Worm (Caenorhabditis elegans): Measurements from ENCODE around the gene cest-33.

cest-33 gene

ce11 chrV:6336108-6336507, 29.4 kb downstream of the cest-33 start, which contains the start of gene T28C12.6:
TSS of gene T28C12.6 (minus strand) at chrV:6336119.
- TF ChIP-seq lin-39 (tag; optimal IDR thresholded peaks at IDR 0.05), result no peak
- TF ChIP-seq R02D3.7 (tag; optimal IDR thresholded peaks at IDR 0.05), result no peak
- no peak for TF ChIP-seq sma-9 (GFP tag; optimal IDR thresholded peaks at IDR 0.05)
- TF ChIP-seq sma-9 (tag; optimal IDR thresholded peaks at IDR 0.05), result no peak
- TF ChIP-seq ZK546.5 (tag; optimal IDR thresholded peaks at IDR 0.05), result no peak
- TF ChIP-seq nhr-21 (tag; optimal IDR thresholded peaks at IDR 0.05), result no peak
- TF ChIP-seq ceh-82 (tag; optimal IDR thresholded peaks at IDR 0.05), result no peak
- TF ChIP-seq Y55F3AM.14 (GFP tag; optimal IDR thresholded peaks at IDR 0.05), result no peak
- no peak for TF ChIP-seq mbf-1 (tag; optimal IDR thresholded peaks at IDR 0.05)
- no peak for TF ChIP-seq ztf-4 (tag; optimal IDR thresholded peaks at IDR 0.05)
- TF ChIP-seq sma-3 (GFP tag; optimal IDR thresholded peaks at IDR 0.05), result no peak
- no peak for TF ChIP-seq ztf-11 (tag; optimal IDR thresholded peaks at IDR 0.05)
- TF ChIP-seq nhr-25 (tag; optimal IDR thresholded peaks at IDR 0.05), result no peak
- no peak for TF ChIP-seq lsy-2 (tag; optimal IDR thresholded peaks at IDR 0.05)

- TF ChIP-seq Y55F3AM.14 (GFP tag; optimal IDR thresholded peaks at IDR 0.05), result peak; percentile 39
- TF ChIP-seq mab-5 (tag; optimal IDR thresholded peaks at IDR 0.05), result no peak
- TF ChIP-seq ceh-82 (tag; optimal IDR thresholded peaks at IDR 0.05), result no peak
- TF ChIP-seq nhr-23 (tag; optimal IDR thresholded peaks at IDR 0.05), result no peak
- no peak for TF ChIP-seq lsy-2 (tag; optimal IDR thresholded peaks at IDR 0.05)
- no peak for TF ChIP-seq R02D3.7 (tag; optimal IDR thresholded peaks at IDR 0.05)
Observed at ce11 chrV:6335226-6335625, 30.2 kb downstream of the cest-33 start.

- no peak for TF ChIP-seq egl-27 (tag; optimal IDR thresholded peaks at IDR 0.05)
- TF ChIP-seq ztf-1 (GFP tag; conservative IDR thresholded peaks at IDR 0.05), result no peak
- TF ChIP-seq lsy-2 (tag; optimal IDR thresholded peaks at IDR 0.05), result no peak
- no peak for TF ChIP-seq R02D3.7 (tag; optimal IDR thresholded peaks at IDR 0.05)
Observed at ce11 chrV:6331607-6332006, 33.9 kb downstream of the cest-33 start, which contains the start of gene T28C12.1. TSS of gene T28C12.1 (plus strand) at chrV:6331907.

- TF ChIP-seq zag-1 (tag; optimal IDR thresholded peaks at IDR 0.05) (no peak), elt-1 (tag; optimal IDR thresholded peaks at IDR 0.05) (no peak), nhr-129 (tag; optimal IDR thresholded peaks at IDR 0.05) (no peak), lin-11 (tag; optimal IDR thresholded peaks at IDR 0.05) (no peak), ztf-11 (tag; optimal IDR thresholded peaks at IDR 0.05) (no peak), ZK546.5 (tag; optimal IDR thresholded peaks at IDR 0.05) (no peak), unc-62 (GFP tag; optimal IDR thresholded peaks at IDR 0.05) (no peak), alr-1 (tag; optimal IDR thresholded peaks at IDR 0.05) (no peak), ztf-4 (tag; optimal IDR thresholded peaks at IDR 0.05) (no peak), gmeb-1 (tag; optimal IDR thresholded peaks at IDR 0.05) (no peak), skn-1 (tag; optimal IDR thresholded peaks at IDR 0.05) (no peak), elt-3 (tag; optimal IDR thresholded peaks at IDR 0.05) (no peak), nhr-10 (tag; optimal IDR thresholded peaks at IDR 0.05) (no peak), aly-2 (tag; optimal IDR thresholded peaks at IDR 0.05) (no peak)
Observed at ce11 chrV:6328897-6329296, 36.6 kb downstream of the cest-33 start, which contains the start of gene T28C12.2. TSS of gene T28C12.2 (plus strand) at chrV:6329197.

- no peak for TF ChIP-seq lin-39 (tag; optimal IDR thresholded peaks at IDR 0.05)
- no peak for TF ChIP-seq ceh-82 (tag; optimal IDR thresholded peaks at IDR 0.05)
- TF ChIP-seq snpc-4 (tag; optimal IDR thresholded peaks at IDR 0.05), result no peak
- TF ChIP-seq nhr-21 (tag; optimal IDR thresholded peaks at IDR 0.05), result no peak
- no peak for TF ChIP-seq ama-1 (optimal IDR thresholded peaks at IDR 0.05)
- TF ChIP-seq nhr-25 (tag; optimal IDR thresholded peaks at IDR 0.05), result no peak
- TF ChIP-seq mdl-1 (tag; optimal IDR thresholded peaks at IDR 0.05), result no peak
- TF ChIP-seq nhr-77 (tag; optimal IDR thresholded peaks at IDR 0.05), result no peak
- TF ChIP-seq peb-1 (tag; optimal IDR thresholded peaks at IDR 0.05), result no peak
- no peak for TF ChIP-seq C34F6.9 (tag; optimal IDR thresholded peaks at IDR 0.05)
- TF ChIP-seq mab-5 (tag; optimal IDR thresholded peaks at IDR 0.05), result no peak
- TF ChIP-seq nhr-11 (tag; optimal IDR thresholded peaks at IDR 0.05), result no peak
- TF ChIP-seq F13H6.1 (tag; optimal IDR thresholded peaks at IDR 0.05), result no peak
- TF ChIP-seq ztf-11 (tag; optimal IDR thresholded peaks at IDR 0.05), result no peak
Observed at ce11 chrV:6326980-6327379, 38.5 kb downstream of the cest-33 start, which contains the start of gene fbxa-202. TSS of gene fbxa-202 (plus strand) at chrV:6327280.

Measured in whole organism, L2 larva.